Worm (Caenorhabditis elegans) whole organism, L3 larva: ENCODE results near the gene zyg-11.

Experiments used
- aly-2 ChIP-seq: fragments of 150-350 bp; optimal IDR thresholded peaks from 2 replicates; lab custom pipeline; 2014; ENCODE audit warnings: missing biosample characterization, missing genetic modification characterization
- ama-1 ChIP-seq: fragments of 150-350 bp; optimal IDR thresholded peaks from 2 replicates; lab custom pipeline; 2018
- ceh-28 ChIP-seq: fragments of 150-350 bp; optimal IDR thresholded peaks from 2 replicates; lab custom pipeline; 2014; ENCODE audit warnings: missing biosample characterization, missing genetic modification reagents, missing genetic modification characterization
- ceh-82 ChIP-seq: fragments of 150-350 bp; optimal IDR thresholded peaks from 2 replicates; lab custom pipeline; 2014; ENCODE audit warnings: missing biosample characterization, missing genetic modification characterization
- daf-12 ChIP-seq: fragments of 150-350 bp; optimal IDR thresholded peaks from 2 replicates; lab custom pipeline; 2014; ENCODE audit warnings: missing biosample characterization, missing genetic modification reagents, missing genetic modification characterization
- egl-27 ChIP-seq: sonication (generic microtip); optimal IDR thresholded peaks from 4 replicates; lab custom pipeline; 2017; ENCODE audit warnings: missing biosample characterization, missing genetic modification reagents, missing genetic modification characterization
- egl-5 ChIP-seq: fragments of 150-350 bp; optimal IDR thresholded peaks from 2 replicates; lab custom pipeline; 2017; ENCODE audit warnings: missing biosample characterization, missing genetic modification reagents, missing genetic modification characterization, inconsistent platforms
- elt-1 ChIP-seq: fragments of 150-350 bp; optimal IDR thresholded peaks from 2 replicates; lab custom pipeline; 2014; ENCODE audit warnings: missing biosample characterization, missing genetic modification characterization
- elt-2 ChIP-seq: sonication (generic microtip); optimal IDR thresholded peaks from 2 replicates; lab custom pipeline; 2016; ENCODE audit warnings: missing genetic modification reagents, mild to moderate bottlenecking, missing genetic modification characterization, missing compliant biosample characterization
- elt-3 ChIP-seq, 3 experiments: fragments of 150-350 bp in 1 of 3; sonication (generic microtip) in 2 of 3; optimal IDR thresholded peaks; 2 replicates in 2 of 3; 4 replicates in 1 of 3; lab custom pipeline; 2014 to 2017; ENCODE audit warnings: missing biosample characterization in 3 of 3, missing genetic modification characterization in 3 of 3
- fkh-10 ChIP-seq: sonication (generic microtip); optimal IDR thresholded peaks from 2 replicates; lab custom pipeline; 2017; ENCODE audit warnings: missing biosample characterization, missing genetic modification reagents, missing genetic modification characterization
- fkh-2 ChIP-seq: fragments of 150-350 bp; optimal IDR thresholded peaks from 2 replicates; lab custom pipeline; 2014; ENCODE audit warnings: missing biosample characterization, missing genetic modification reagents, missing genetic modification characterization
- fos-1 ChIP-seq: fragments of 150-350 bp; optimal IDR thresholded peaks from 2 replicates; lab custom pipeline; 2014; ENCODE audit warnings: missing biosample characterization, missing genetic modification characterization
- lin-15B ChIP-seq: fragments of 150-350 bp; optimal IDR thresholded peaks from 2 replicates; lab custom pipeline; 2014; ENCODE audit warnings: missing biosample characterization, missing genetic modification characterization
- lin-39 ChIP-seq: fragments of 150-350 bp; optimal IDR thresholded peaks from 2 replicates; lab custom pipeline; 2018; ENCODE audit warnings: missing biosample characterization, missing genetic modification reagents, missing genetic modification characterization
- mdl-1 ChIP-seq: fragments of 150-350 bp; optimal IDR thresholded peaks from 2 replicates; lab custom pipeline; 2014; ENCODE audit warnings: missing biosample characterization, missing genetic modification characterization
- mml-1 ChIP-seq: fragments of 150-350 bp; sonication (generic microtip); optimal IDR thresholded peaks from 3 replicates; lab custom pipeline; 2014; ENCODE audit warnings: missing biosample characterization, missing genetic modification characterization
- nfya-1 ChIP-seq: sonication (generic microtip); optimal IDR thresholded peaks from 2 replicates; lab custom pipeline; 2017; ENCODE audit warnings: missing genetic modification characterization, mild to moderate bottlenecking, missing compliant biosample characterization, antibody characterized with exemption, moderate library complexity; ENCODE audit not compliant: insufficient read depth
- nhr-11 ChIP-seq: fragments of 150-350 bp; optimal IDR thresholded peaks from 2 replicates; lab custom pipeline; 2014; ENCODE audit warnings: missing biosample characterization, missing genetic modification characterization
- nhr-12 ChIP-seq: fragments of 150-350 bp; optimal IDR thresholded peaks from 2 replicates; lab custom pipeline; 2014; ENCODE audit warnings: missing biosample characterization, missing genetic modification characterization
- nhr-23 ChIP-seq: fragments of 150-350 bp; optimal IDR thresholded peaks from 2 replicates; lab custom pipeline; 2014; ENCODE audit warnings: missing biosample characterization, missing genetic modification reagents, missing genetic modification characterization
- nhr-237 ChIP-seq: fragments of 150-350 bp; optimal IDR thresholded peaks from 2 replicates; lab custom pipeline; 2014; ENCODE audit warnings: missing biosample characterization, missing genetic modification characterization
- nhr-28 ChIP-seq: fragments of 150-350 bp; optimal IDR thresholded peaks from 2 replicates; lab custom pipeline; 2014; ENCODE audit warnings: missing biosample characterization, missing genetic modification characterization
- nhr-76 ChIP-seq: fragments of 150-350 bp; sonication (generic microtip); optimal IDR thresholded peaks from 5 replicates; lab custom pipeline; 2014; ENCODE audit warnings: missing biosample characterization, missing genetic modification characterization
- nhr-77 ChIP-seq: fragments of 150-350 bp; optimal IDR thresholded peaks from 2 replicates; lab custom pipeline; 2014; ENCODE audit warnings: missing biosample characterization, missing genetic modification characterization
- pha-4 ChIP-seq: fragments of 150-350 bp; optimal IDR thresholded peaks from 2 replicates; lab custom pipeline; 2014; ENCODE audit warnings: missing biosample characterization, missing genetic modification reagents, missing genetic modification characterization
- pqm-1 ChIP-seq: fragments of 150-350 bp; optimal IDR thresholded peaks from 2 replicates; lab custom pipeline; 2017; ENCODE audit warnings: missing biosample characterization, missing genetic modification characterization, inconsistent platforms
- sea-2 ChIP-seq: fragments of 150-350 bp; sonication (generic microtip); optimal IDR thresholded peaks from 4 replicates; lab custom pipeline; 2014; ENCODE audit warnings: missing biosample characterization, missing genetic modification reagents, missing genetic modification characterization
- snpc-4 ChIP-seq: fragments of 150-350 bp; optimal IDR thresholded peaks from 2 replicates; lab custom pipeline; 2014; ENCODE audit warnings: missing biosample characterization, missing genetic modification characterization
- unc-39 ChIP-seq: sonication (generic microtip); optimal IDR thresholded peaks from 4 replicates; lab custom pipeline; 2017; ENCODE audit warnings: missing biosample characterization, missing genetic modification characterization
- unc-62 ChIP-seq: fragments of 150-350 bp; sonication (generic microtip); optimal IDR thresholded peaks from 4 replicates; lab custom pipeline; 2014; ENCODE audit warnings: missing biosample characterization, missing genetic modification reagents, missing genetic modification characterization
- zag-1 ChIP-seq: fragments of 150-350 bp; optimal IDR thresholded peaks from 2 replicates; lab custom pipeline; 2014; ENCODE audit warnings: missing biosample characterization, missing genetic modification characterization
- ztf-4 ChIP-seq: fragments of 150-350 bp; optimal IDR thresholded peaks from 2 replicates; lab custom pipeline; 2014; ENCODE audit warnings: missing biosample characterization, missing genetic modification characterization

Gene zyg-11

ce11 chrII:7983454-7983853 is 34.0 kb upstream of the zyg-11 start:
- TF ChIP-seq unc-62 (GFP tag; lab: Kevin White, UChicago) (no peak), ztf-4 (tag; lab: Kevin White, UChicago) (no peak), mdl-1 (no peak), snpc-4 (tag; lab: Kevin White, UChicago) (no peak), fos-1 (tag; lab: Kevin White, UChicago) (no peak), nhr-28 (no peak), aly-2 (tag; lab: Kevin White, UChicago) (no peak), elt-1 (no peak), lin-39 (tag; lab: Kevin White, UChicago) (no peak), pha-4 (tag; lab: Kevin White, UChicago) (no peak), nhr-11 (tag; lab: Kevin White, UChicago) (no peak), nhr-77 (no peak), ama-1 (lab: Kevin White, UChicago) (no peak)

DNA sequence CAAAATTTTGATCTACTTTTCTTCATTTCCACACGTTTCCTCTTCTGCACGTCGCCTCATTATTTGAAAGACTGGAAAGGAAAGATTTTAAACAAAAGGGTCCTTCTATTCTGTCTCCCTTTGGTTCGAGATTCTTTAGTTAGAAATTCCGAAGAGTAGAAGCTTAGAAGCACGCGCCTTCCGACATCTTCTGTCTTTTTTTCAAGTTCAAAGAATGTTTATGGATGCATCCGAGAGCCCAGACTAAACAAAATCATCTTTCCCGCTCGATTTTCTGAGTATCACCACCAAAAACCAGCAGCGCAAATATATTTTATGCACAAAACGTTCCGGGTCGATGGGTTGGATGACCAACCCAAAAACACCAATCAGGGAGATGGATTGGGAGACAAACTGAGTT is 33.4 kb upstream of the zyg-11 start:
- TF ChIP-seq daf-12, result no peak
- TF ChIP-seq nhr-77, result no peak
- no peak for TF ChIP-seq ceh-28 (tag; lab: Kevin White, UChicago)
- TF ChIP-seq fkh-2 (tag; lab: Kevin White, UChicago), result no peak
- no peak for TF ChIP-seq pqm-1 (tag; lab: Kevin White, UChicago)
- no peak for TF ChIP-seq zag-1 (tag; lab: Kevin White, UChicago)
- no peak for TF ChIP-seq lin-15B (tag; lab: Kevin White, UChicago)
- TF ChIP-seq egl-5 (tag; lab: Kevin White, UChicago), result no peak
- no peak for TF ChIP-seq nhr-23 (tag; lab: Kevin White, UChicago)
- no peak for TF ChIP-seq fkh-10 (GFP tag; lab: Kevin White, UChicago)
- no peak for TF ChIP-seq ama-1 (lab: Kevin White, UChicago)
- TF ChIP-seq unc-62 (GFP tag; lab: Kevin White, UChicago), result no peak
- no peak for TF ChIP-seq sea-2 (GFP tag; lab: Kevin White, UChicago)
- TF ChIP-seq mml-1 (tag; lab: Kevin White, UChicago), result no peak
- TF ChIP-seq elt-3 (tag; optimal IDR thresholded peaks at IDR 0.05; lab: Kevin White, UChicago), result no peak

ce11 chrII:7985029-7985428 is 32.5 kb upstream of the zyg-11 start:
- TF ChIP-seq lin-39 (tag; lab: Kevin White, UChicago) (peak; percentile 44), pha-4 (tag; lab: Kevin White, UChicago) (no peak)

DNA sequence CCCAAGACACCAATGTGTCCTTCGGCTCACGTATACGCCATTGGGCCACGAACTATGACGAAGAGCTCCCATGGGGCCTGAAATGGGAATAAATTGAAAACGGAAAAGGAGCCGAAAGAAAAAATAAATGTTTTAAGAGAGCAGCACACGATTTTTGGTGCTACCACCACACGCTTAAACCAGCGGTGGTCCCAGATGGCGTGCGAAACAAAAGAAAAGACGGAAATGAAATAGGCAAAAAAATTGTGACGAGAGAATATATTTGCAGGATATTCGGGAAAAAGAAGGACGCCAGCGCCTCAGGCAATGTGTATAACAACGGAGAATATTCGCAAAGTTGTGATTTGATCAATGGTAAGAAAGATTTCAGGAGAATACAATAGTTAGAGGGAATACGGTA is 30.6 kb upstream of the zyg-11 start:
- peak; percentile 44 for TF ChIP-seq lin-39 (tag; lab: Kevin White, UChicago)
- no peak for TF ChIP-seq nhr-12 (tag; lab: Kevin White, UChicago)
- TF ChIP-seq nhr-28, result no peak
- peak; percentile 6 for TF ChIP-seq nfya-1 (tag; lab: Kevin White, UChicago)

DNA sequence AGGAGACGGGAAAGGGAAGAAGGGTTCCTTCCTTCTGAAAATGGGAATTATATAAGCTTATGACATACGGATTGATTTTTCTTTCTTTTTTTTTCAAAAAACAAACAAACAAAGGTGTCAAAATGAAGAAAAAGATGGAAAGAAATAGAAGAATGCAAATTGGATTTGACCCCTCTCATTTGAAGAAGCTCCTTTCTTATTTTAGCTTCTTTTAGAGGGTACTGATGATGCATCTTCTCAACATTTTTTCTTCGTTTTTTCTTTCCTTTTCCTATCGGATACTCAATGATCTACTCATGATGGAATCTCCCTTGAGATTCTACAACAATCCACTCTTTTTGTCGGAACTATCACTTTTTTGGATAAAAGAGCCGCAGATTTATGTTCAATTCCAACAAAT is 27.3 kb upstream of the zyg-11 start:
- peak; percentile 69 for TF ChIP-seq fkh-10 (GFP tag; lab: Kevin White, UChicago)
- no peak for TF ChIP-seq unc-39

ce11 chrII:7991279-7991678 is 26.2 kb upstream of the zyg-11 start:
- TF ChIP-seq ceh-82 (tag; lab: Kevin White, UChicago), result no peak
- TF ChIP-seq pha-4 (tag; lab: Kevin White, UChicago), result no peak

- TF ChIP-seq elt-2 (peak; percentile 86), pha-4 (tag; lab: Kevin White, UChicago) (peak; percentile 13), fkh-10 (GFP tag; lab: Kevin White, UChicago) (no peak), lin-15B (tag; lab: Kevin White, UChicago) (no peak), pqm-1 (tag; lab: Kevin White, UChicago) (peak; percentile 75), egl-27 (no peak), sea-2 (GFP tag; lab: Kevin White, UChicago) (no peak), nhr-76 (tag; lab: Kevin White, UChicago) (no peak), nhr-237 (no peak), mml-1 (tag; lab: Kevin White, UChicago) (no peak)
Observed at ce11 chrII:8001428-8001827, 16.1 kb upstream of the zyg-11 start.
